Fruit fly (Drosophila melanogaster): ENCODE measurements around the gene Dyro.

The Dyro gene

dm6 chr3L:11285066-11285465 is 10.7 kb downstream of the Dyro start (continued):
- TF ChIP-seq trem (tag; optimal IDR thresholded peaks at IDR 0.05), result peak; percentile 34
- no peak for TF ChIP-seq CG5953 (GFP tag; IDR thresholded peaks at IDR 0.05)
- peak; percentile 9 for TF ChIP-seq CG4854 (GFP tag; optimal IDR thresholded peaks at IDR 0.05)
- TF ChIP-seq Antp (GFP tag; optimal IDR thresholded peaks at IDR 0.05), result no peak
- TF ChIP-seq maf-S (GFP tag; optimal IDR thresholded peaks at IDR 0.05), result no peak
- no peak for TF ChIP-seq hbn (GFP tag; IDR thresholded peaks at IDR 0.05; ENCODE audit: partially characterized antibody)
- no peak for TF ChIP-seq gcm (GFP tag; optimal IDR thresholded peaks at IDR 0.05)
- peak; percentile 22 for TF ChIP-seq CG13296 (GFP tag; optimal IDR thresholded peaks at IDR 0.05)
- TF ChIP-seq Nf-YA (GFP tag; IDR thresholded peaks at IDR 0.05), result no peak
- no peak for TF ChIP-seq CG8089 (GFP tag; optimal IDR thresholded peaks at IDR 0.05)
- TF ChIP-seq crp (GFP tag; optimal IDR thresholded peaks at IDR 0.05), result no peak
- no peak for TF ChIP-seq knrl (GFP tag; IDR thresholded peaks at IDR 0.05; ENCODE audit: partially characterized antibody)
- TF ChIP-seq Doc3 (GFP tag; IDR thresholded peaks at IDR 0.05; ENCODE audit: partially characterized antibody), result no peak
- TF ChIP-seq CG6175 (GFP tag; IDR thresholded peaks at IDR 0.05), result no peak
- TF ChIP-seq CG1832 (GFP tag; optimal IDR thresholded peaks at IDR 0.05), result no peak
- no peak for TF ChIP-seq CG7786 (GFP tag; optimal IDR thresholded peaks at IDR 0.05)
- TF ChIP-seq her (GFP tag; optimal IDR thresholded peaks at IDR 0.05), result no peak
- peak; percentile 48; the same call in 2 of the 3 replicates for TF ChIP-seq CG11456 (GFP tag; IDR thresholded peaks at IDR 0.05)
- TF ChIP-seq Hey (tag; optimal IDR thresholded peaks at IDR 0.05), result no peak
- TF ChIP-seq CG17328 (GFP tag; IDR thresholded peaks at IDR 0.05), result no peak
- TF ChIP-seq CG16815 (GFP tag; optimal IDR thresholded peaks at IDR 0.05), result no peak
- TF ChIP-seq h (optimal IDR thresholded peaks at IDR 0.05), result no peak
- no peak for TF ChIP-seq Stat92E (GFP tag; optimal IDR thresholded peaks at IDR 0.05)
- no peak for TF ChIP-seq CG17802 (tag; optimal IDR thresholded peaks at IDR 0.05)
- TF ChIP-seq Hr51 (GFP tag; optimal IDR thresholded peaks at IDR 0.05), result no peak
- no peak for TF ChIP-seq dm (GFP tag; optimal IDR thresholded peaks at IDR 0.05)
- no peak for TF ChIP-seq Hsf (GFP tag; optimal IDR thresholded peaks at IDR 0.05)
- TF ChIP-seq CG3281 (GFP tag; optimal IDR thresholded peaks at IDR 0.05), result peak; percentile 49
- no peak for TF ChIP-seq Adf1 (GFP tag; IDR thresholded peaks at IDR 0.05)
- TF ChIP-seq cad (GFP tag; optimal IDR thresholded peaks at IDR 0.05), result no peak
- no peak for TF ChIP-seq yki (optimal IDR thresholded peaks at IDR 0.05)
- TF ChIP-seq br (optimal IDR thresholded peaks at IDR 0.05), result no peak
- TF ChIP-seq Hand (GFP tag; optimal IDR thresholded peaks at IDR 0.05), result no peak
- no peak for TF ChIP-seq ase (GFP tag; IDR thresholded peaks at IDR 0.05)
- no peak for TF ChIP-seq cwo (GFP tag; optimal IDR thresholded peaks at IDR 0.05)
- no peak for TF ChIP-seq CG2116 (GFP tag; optimal IDR thresholded peaks at IDR 0.05)
- TF ChIP-seq Jarid2 (GFP tag; optimal IDR thresholded peaks at IDR 0.05), result no peak
- no peak for TF ChIP-seq lbe (GFP tag; optimal IDR thresholded peaks at IDR 0.05)
- TF ChIP-seq eve (GFP tag; optimal IDR thresholded peaks at IDR 0.05), result no peak
- TF ChIP-seq az2 (GFP tag; optimal IDR thresholded peaks at IDR 0.05), result no peak
- no peak for TF ChIP-seq bbx (GFP tag; IDR thresholded peaks at IDR 0.05; ENCODE audit: partially characterized antibody)
- no peak for TF ChIP-seq Hmx (GFP tag; optimal IDR thresholded peaks at IDR 0.05)
- no peak for TF ChIP-seq CG9215 (GFP tag; IDR thresholded peaks at IDR 0.05)
- TF ChIP-seq ftz-f1 (GFP tag; optimal IDR thresholded peaks at IDR 0.05), result no peak
- no peak for TF ChIP-seq seq (GFP tag; IDR thresholded peaks at IDR 0.05)
- TF ChIP-seq eyg (GFP tag; optimal IDR thresholded peaks at IDR 0.05), result no peak
- TF ChIP-seq CG1024 (GFP tag; IDR thresholded peaks at IDR 0.05), result no peak
- no peak for TF ChIP-seq chn (GFP tag; optimal IDR thresholded peaks at IDR 0.05)
- TF ChIP-seq CG14014 (GFP tag; IDR thresholded peaks at IDR 0.05), result no peak
- no peak for TF ChIP-seq zfh1 (GFP tag; IDR thresholded peaks at IDR 0.05)
- TF ChIP-seq CG8765 (GFP tag; IDR thresholded peaks at IDR 0.05), result no peak
- no peak for TF ChIP-seq Camta (GFP tag; optimal IDR thresholded peaks at IDR 0.05)
- peak; percentile 67 for TF ChIP-seq fd96Cb (tag; optimal IDR thresholded peaks at IDR 0.05)

All from whole organism, embryonic.